Worm (Caenorhabditis elegans) whole organism, midembryonic: Measurements from ENCODE around the gene dmd-8.

Experiments
- T22C8.4 ChIP-seq: fragments of 200-800 bp; sonication (Bioruptor generic); IDR thresholded peaks from 2 replicates; pipeline ENCODE4 v1.3.6; 2022; ENCODE audit warnings: missing genetic modification characterization, missing compliant biosample characterization
- cog-1 ChIP-seq: sonication (generic microtip); optimal IDR thresholded peaks from 2 replicates; lab custom pipeline; 2016; ENCODE audit warnings: missing genetic modification characterization, missing compliant biosample characterization
- flt-1 ChIP-seq: fragments of 200-800 bp; sonication (Bioruptor generic); IDR thresholded peaks from 2 replicates; pipeline ENCODE4 v1.3.6; 2022; ENCODE audit warnings: missing genetic modification characterization, missing compliant biosample characterization
- klf-2 ChIP-seq: fragments of 200-800 bp; sonication (Bioruptor generic); conservative IDR thresholded peaks from 2 replicates; pipeline ENCODE4 v1.3.6; 2022; ENCODE audit warnings: missing genetic modification reagents, missing genetic modification characterization, missing compliant biosample characterization
- med-1 ChIP-seq: sonication (generic microtip); optimal IDR thresholded peaks from 2 replicates; lab custom pipeline; 2017; ENCODE audit warnings: missing genetic modification characterization, mild to moderate bottlenecking, missing compliant biosample characterization, antibody characterized with exemption, missing genetic modification reagents; ENCODE audit not compliant: insufficient read depth
- ref-1 ChIP-seq: fragments of 200-800 bp; sonication (Bioruptor generic); conservative IDR thresholded peaks from 2 replicates; pipeline ENCODE4 v1.3.6; 2022; ENCODE audit warnings: missing genetic modification reagents, missing genetic modification characterization, missing compliant biosample characterization
- tab-1 ChIP-seq: fragments of 200-800 bp; sonication (Bioruptor generic); IDR thresholded peaks from 2 replicates; pipeline ENCODE4 v1.3.6; 2022; ENCODE audit warnings: missing genetic modification characterization, missing compliant biosample characterization
- ztf-23 ChIP-seq: fragments of 200-800 bp; sonication (Bioruptor generic); IDR thresholded peaks from 2 replicates; pipeline ENCODE4 v1.3.6; 2022; ENCODE audit warnings: missing genetic modification reagents, missing genetic modification characterization, missing compliant biosample characterization
- ztf-29 ChIP-seq: fragments of 200-800 bp; sonication (Bioruptor generic); IDR thresholded peaks from 2 replicates; pipeline ENCODE4 v1.3.6; 2022; ENCODE audit warnings: missing genetic modification reagents, missing genetic modification characterization, missing compliant biosample characterization

The dmd-8 gene

ce11 chrV:312421-312820 is 23.8 kb downstream of the dmd-8 start, which contains the start of gene nhr-15:
Gene nhr-15 (plus strand): TSS chrV:312721.
- TF ChIP-seq T22C8.4 (GFP tag; lab: Robert Waterston, UW) (no peak), ztf-23 (GFP tag; lab: Robert Waterston, UW) (no peak), ztf-29 (GFP tag; lab: Robert Waterston, UW) (no peak), flt-1 (GFP tag; lab: Robert Waterston, UW) (no peak), med-1 (GFP tag; lab: Kevin White, UChicago) (no peak), klf-2 (GFP tag; lab: Robert Waterston, UW) (no peak), ref-1 (no peak), cog-1 (tag; lab: Kevin White, UChicago) (no peak), tab-1 (no peak)

ce11 chrV:311485-312090 is 24.7 kb downstream of the dmd-8 start, which contains the start of gene phf-10:
Gene phf-10 (minus strand): TSS chrV:311565.
- TF ChIP-seq ztf-23 (GFP tag; lab: Robert Waterston, UW) (no peak; the same call in 1 of the 2 replicates), med-1 (GFP tag; lab: Kevin White, UChicago) (no peak), ztf-29 (GFP tag; lab: Robert Waterston, UW) (no peak), flt-1 (GFP tag; lab: Robert Waterston, UW) (no peak), cog-1 (tag; lab: Kevin White, UChicago) (no peak), tab-1 (no peak), klf-2 (GFP tag; lab: Robert Waterston, UW) (no peak), T22C8.4 (GFP tag; lab: Robert Waterston, UW) (no peak)

- TF ChIP-seq ztf-29 (GFP tag; lab: Robert Waterston, UW) (no peak), tab-1 (no peak), cog-1 (tag; lab: Kevin White, UChicago) (no peak), flt-1 (GFP tag; lab: Robert Waterston, UW) (no peak), med-1 (GFP tag; lab: Kevin White, UChicago) (no peak), ztf-23 (GFP tag; lab: Robert Waterston, UW) (no peak), ref-1 (no peak), klf-2 (GFP tag; lab: Robert Waterston, UW) (no peak)
Observed at ce11 chrV:304613-305012, 31.6 kb downstream of the dmd-8 start, which contains the start of gene F33E11.3. Gene F33E11.3 (minus strand): TSS chrV:304713.

- TF ChIP-seq ztf-23 (GFP tag; lab: Robert Waterston, UW) = no peak
- TF ChIP-seq flt-1 (GFP tag; lab: Robert Waterston, UW) = no peak
- no peak for TF ChIP-seq T22C8.4 (GFP tag; lab: Robert Waterston, UW)
- no peak for TF ChIP-seq tab-1
- no peak for TF ChIP-seq ztf-29 (GFP tag; lab: Robert Waterston, UW)
- no peak for TF ChIP-seq klf-2 (GFP tag; lab: Robert Waterston, UW)
- no peak for TF ChIP-seq med-1 (GFP tag; lab: Kevin White, UChicago)
- TF ChIP-seq cog-1 (tag; lab: Kevin White, UChicago) = no peak
- TF ChIP-seq ref-1 = no peak
Observed at ce11 chrV:303271-303670, 33.0 kb downstream of the dmd-8 start.

ce11 chrV:298395-298794 is 37.9 kb downstream of the dmd-8 start:
- TF ChIP-seq flt-1 (GFP tag; lab: Robert Waterston, UW) (no peak), cog-1 (tag; lab: Kevin White, UChicago) (no peak), tab-1 (no peak), klf-2 (GFP tag; lab: Robert Waterston, UW) (no peak), ztf-23 (GFP tag; lab: Robert Waterston, UW) (no peak), med-1 (GFP tag; lab: Kevin White, UChicago) (no peak), T22C8.4 (GFP tag; lab: Robert Waterston, UW) (no peak), ztf-29 (GFP tag; lab: Robert Waterston, UW) (no peak), ref-1 (no peak)

ce11 chrV:297424-297991 is 38.7 kb downstream of the dmd-8 start, which contains the start of gene F33E11.2:
Gene F33E11.2 (plus strand): TSS chrV:297947.
- TF ChIP-seq klf-2 (GFP tag; lab: Robert Waterston, UW) (no peak), med-1 (GFP tag; lab: Kevin White, UChicago) (no peak), tab-1 (no peak), ref-1 (no peak), ztf-23 (GFP tag; lab: Robert Waterston, UW) (no peak), T22C8.4 (GFP tag; lab: Robert Waterston, UW) (no peak)

- no peak for TF ChIP-seq med-1 (GFP tag; lab: Kevin White, UChicago)
- TF ChIP-seq flt-1 (GFP tag; lab: Robert Waterston, UW) = no peak
- TF ChIP-seq cog-1 (tag; lab: Kevin White, UChicago) = no peak
- TF ChIP-seq ztf-29 (GFP tag; lab: Robert Waterston, UW) = no peak
- TF ChIP-seq ref-1 = no peak
- no peak for TF ChIP-seq ztf-23 (GFP tag; lab: Robert Waterston, UW)
- TF ChIP-seq T22C8.4 (GFP tag; lab: Robert Waterston, UW) = no peak
- TF ChIP-seq klf-2 (GFP tag; lab: Robert Waterston, UW) = no peak
- TF ChIP-seq tab-1 = no peak
Observed at ce11 chrV:295802-296201, 40.4 kb downstream of the dmd-8 start.

- TF ChIP-seq flt-1 (GFP tag; lab: Robert Waterston, UW) (no peak), cog-1 (tag; lab: Kevin White, UChicago) (no peak), ztf-23 (GFP tag; lab: Robert Waterston, UW) (no peak), ztf-29 (GFP tag; lab: Robert Waterston, UW) (no peak), med-1 (GFP tag; lab: Kevin White, UChicago) (no peak), klf-2 (GFP tag; lab: Robert Waterston, UW) (no peak), ref-1 (no peak), tab-1 (no peak), T22C8.4 (GFP tag; lab: Robert Waterston, UW) (no peak)
Observed at ce11 chrV:285298-285697, 51.0 kb downstream of the dmd-8 start.

- TF ChIP-seq med-1 (GFP tag; lab: Kevin White, UChicago) = no peak
- no peak for TF ChIP-seq klf-2 (GFP tag; lab: Robert Waterston, UW)
- no peak for TF ChIP-seq tab-1
- TF ChIP-seq ztf-29 (GFP tag; lab: Robert Waterston, UW) = no peak
- no peak for TF ChIP-seq ref-1
- no peak for TF ChIP-seq flt-1 (GFP tag; lab: Robert Waterston, UW)
- no peak for TF ChIP-seq T22C8.4 (GFP tag; lab: Robert Waterston, UW)
- TF ChIP-seq cog-1 (tag; lab: Kevin White, UChicago) = no peak
Observed at ce11 chrV:284808-285207, 51.4 kb downstream of the dmd-8 start.
